Worm (Caenorhabditis elegans): ENCODE measurements around the gene sec-15.

Gene sec-15

ce11 chrX:8810908-8811307, 24.6 kb downstream of the sec-15 start, which contains the start of gene R04E5.9 (continued):
- TF ChIP-seq efl-3 (GFP tag; optimal IDR thresholded peaks at IDR 0.05) = no peak
- peak; percentile 86 for TF ChIP-seq nhr-20 (tag; optimal IDR thresholded peaks at IDR 0.05)
- TF ChIP-seq ets-5 (GFP tag; IDR thresholded peaks at IDR 0.05) = no peak
- TF ChIP-seq blmp-1 (tag; optimal IDR thresholded peaks at IDR 0.05) = peak; percentile 88
- peak; percentile 71 for TF ChIP-seq rnt-1 (tag; optimal IDR thresholded peaks at IDR 0.05)
- TF ChIP-seq swsn-7 (tag; optimal IDR thresholded peaks at IDR 0.05) = peak; percentile 87
- peak; percentile 92 for TF ChIP-seq nhr-71 (tag; optimal IDR thresholded peaks at IDR 0.05)
- TF ChIP-seq nhr-77 (tag; optimal IDR thresholded peaks at IDR 0.05) = peak; percentile 72
- peak in 1 of 2 experiments; percentile 56 for TF ChIP-seq ztf-11 (tag; optimal IDR thresholded peaks at IDR 0.05)
- no peak for TF ChIP-seq lin-39 (tag; optimal IDR thresholded peaks at IDR 0.05)
- TF ChIP-seq ceh-88 (GFP tag; IDR thresholded peaks at IDR 0.05) = peak; percentile 68; the same call in 1 of the 2 replicates
- no peak for TF ChIP-seq hlh-4 (tag; optimal IDR thresholded peaks at IDR 0.05)
- TF ChIP-seq nhr-19 (GFP tag; conservative IDR thresholded peaks at IDR 0.05) = peak; percentile 68
- peak in 1 of 2 experiments; percentile 57 for TF ChIP-seq egl-27 (tag; optimal IDR thresholded peaks at IDR 0.05)
- TF ChIP-seq mdl-1 (tag; optimal IDR thresholded peaks at IDR 0.05) = peak; percentile 69 to 95
- peak; percentile 94 for TF ChIP-seq mep-1 (tag; optimal IDR thresholded peaks at IDR 0.05)
- TF ChIP-seq F16B12.6 (tag; optimal IDR thresholded peaks at IDR 0.05) = peak; percentile 44
- TF ChIP-seq snu-23 (GFP tag; optimal IDR thresholded peaks at IDR 0.05) = peak; percentile 89
- peak; percentile 27 for TF ChIP-seq hpl-2 (GFP tag; optimal IDR thresholded peaks at IDR 0.05)
- TF ChIP-seq nhr-47 (tag; optimal IDR thresholded peaks at IDR 0.05) = peak; percentile 91
- no peak for TF ChIP-seq Y116A8C.19 (tag; optimal IDR thresholded peaks at IDR 0.05; ENCODE audit: borderline replicate concordance)
- peak; percentile 76 for TF ChIP-seq skn-1 (tag; optimal IDR thresholded peaks at IDR 0.05)
- peak; percentile 89 for TF ChIP-seq egl-13 (tag; optimal IDR thresholded peaks at IDR 0.05)
- peak; percentile 85 for TF ChIP-seq tbx-2 (tag; optimal IDR thresholded peaks at IDR 0.05)
- TF ChIP-seq ceh-82 (tag; optimal IDR thresholded peaks at IDR 0.05) = peak; percentile 74 to 91 (median 87)
- TF ChIP-seq ceh-8 (GFP tag; optimal IDR thresholded peaks at IDR 0.05) = peak; percentile 13
- TF ChIP-seq nhr-237 (tag; optimal IDR thresholded peaks at IDR 0.05) = peak; percentile 66
- peak; percentile 68 for TF ChIP-seq pax-3 (tag; optimal IDR thresholded peaks at IDR 0.05)
- TF ChIP-seq irx-1 (tag; optimal IDR thresholded peaks at IDR 0.05) = peak; percentile 62
- TF ChIP-seq zag-1 (tag; optimal IDR thresholded peaks at IDR 0.05) = no peak
- TF ChIP-seq pag-3 (tag; optimal IDR thresholded peaks at IDR 0.05; ENCODE audit: borderline replicate concordance, insufficient read depth) = no peak
- peak; percentile 53 for TF ChIP-seq nhr-11 (tag; optimal IDR thresholded peaks at IDR 0.05)
- peak; percentile 69 for TF ChIP-seq sox-4 (tag; optimal IDR thresholded peaks at IDR 0.05)
- TF ChIP-seq pqm-1 (tag; optimal IDR thresholded peaks at IDR 0.05) = no peak
- peak in 2 of 6 experiments; percentile 19 to 20 for TF ChIP-seq elt-3 (tag; optimal IDR thresholded peaks at IDR 0.05)
- peak; percentile 32 for TF ChIP-seq zip-4 (GFP tag; optimal IDR thresholded peaks at IDR 0.05)
- no peak for TF ChIP-seq hlh-17 (GFP tag; optimal IDR thresholded peaks at IDR 0.05; ENCODE audit: borderline replicate concordance)
- TF ChIP-seq xbp-1 (tag; optimal IDR thresholded peaks at IDR 0.05) = peak; percentile 78
- TF ChIP-seq unc-130 (tag; optimal IDR thresholded peaks at IDR 0.05) = no peak
- TF ChIP-seq lin-13 (GFP tag; optimal IDR thresholded peaks at IDR 0.05) = peak; percentile 63
- no peak for TF ChIP-seq unc-62 (GFP tag; optimal IDR thresholded peaks at IDR 0.05)
- no peak for TF ChIP-seq sup-37 (GFP tag; optimal IDR thresholded peaks at IDR 0.05)
- no peak for TF ChIP-seq lir-3 (tag; optimal IDR thresholded peaks at IDR 0.05; ENCODE audit: poor library complexity)
- TF ChIP-seq mef-2 (tag; optimal IDR thresholded peaks at IDR 0.05) = peak; percentile 57
- peak; percentile 82 for TF ChIP-seq nhr-85 (tag)
- TF ChIP-seq unc-86 (tag; optimal IDR thresholded peaks at IDR 0.05) = peak; percentile 91
- TF ChIP-seq grh-1 (GFP tag; IDR thresholded peaks at IDR 0.05) = 0 out of 2 replicates have a peak, but pooled peaks have one; percentile 34
- TF ChIP-seq fkh-10 (GFP tag; optimal IDR thresholded peaks at IDR 0.05) = peak; percentile 81
- no peak for TF ChIP-seq aha-1 (tag; optimal IDR thresholded peaks at IDR 0.05)
- TF ChIP-seq unc-30 (tag; optimal IDR thresholded peaks at IDR 0.05) = no peak
- TF ChIP-seq unc-98 (GFP tag; IDR thresholded peaks at IDR 0.05) = no peak
- peak; percentile 80 for TF ChIP-seq elt-2 (tag; optimal IDR thresholded peaks at IDR 0.05)

Measured in whole organism, L1 larva.